Worm (Caenorhabditis elegans): ENCODE data around the gene fbxb-102.
A peak's percentile ranks its signal among the peaks of the same experiment; 100 is the strongest.

The fbxb-102 gene

DNA sequence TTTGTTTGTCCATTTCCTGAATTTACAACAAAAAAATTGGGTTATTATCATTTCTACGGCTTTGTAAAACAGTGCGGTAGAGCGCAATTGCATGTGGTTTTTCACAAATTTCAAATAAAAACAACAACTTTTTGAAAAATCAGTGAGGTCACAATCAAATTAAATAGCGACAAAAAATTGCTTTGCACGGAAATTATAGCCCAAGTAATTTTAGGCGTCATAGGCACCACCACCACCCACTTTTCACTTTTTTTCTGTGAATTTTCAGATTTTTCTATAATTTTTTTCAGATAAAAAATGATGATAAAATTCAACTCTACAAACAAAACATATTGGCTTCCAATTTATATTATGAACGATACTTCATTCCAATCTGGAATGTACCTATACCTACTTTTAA lies 25.4 kb upstream of the fbxb-102 start, which contains the start of gene sre-38:
Gene sre-38, plus strand, starts transcription at position 301 of the 400 bp plus-strand sequence.
- TF ChIP-seq lin-39 (tag; optimal IDR thresholded peaks at IDR 0.05): no peak
- TF ChIP-seq egl-27 (tag; optimal IDR thresholded peaks at IDR 0.05): no peak
- no peak for TF ChIP-seq elt-2 (tag; optimal IDR thresholded peaks at IDR 0.05)
- no peak for TF ChIP-seq R02D3.7 (tag; optimal IDR thresholded peaks at IDR 0.05)
- no peak for TF ChIP-seq mml-1 (tag; optimal IDR thresholded peaks at IDR 0.05)
- no peak for TF ChIP-seq ceh-9 (tag; optimal IDR thresholded peaks at IDR 0.05)
- TF ChIP-seq fkh-10 (GFP tag; optimal IDR thresholded peaks at IDR 0.05): no peak
- TF ChIP-seq ceh-28 (tag; optimal IDR thresholded peaks at IDR 0.05): no peak
- TF ChIP-seq nhr-77 (tag; optimal IDR thresholded peaks at IDR 0.05): no peak
- no peak for TF ChIP-seq jun-1 (tag; optimal IDR thresholded peaks at IDR 0.05)
- no peak for TF ChIP-seq pqm-1 (tag; optimal IDR thresholded peaks at IDR 0.05)
- no peak for TF ChIP-seq nhr-25 (tag; optimal IDR thresholded peaks at IDR 0.05)
- TF ChIP-seq nhr-28 (tag; optimal IDR thresholded peaks at IDR 0.05): no peak
- no peak for TF ChIP-seq nhr-76 (tag; optimal IDR thresholded peaks at IDR 0.05)
- TF ChIP-seq nhr-23 (tag; optimal IDR thresholded peaks at IDR 0.05): no peak
- TF ChIP-seq elt-3 (tag; optimal IDR thresholded peaks at IDR 0.05): no peak
- no peak for TF ChIP-seq nhr-43 (tag; optimal IDR thresholded peaks at IDR 0.05; ENCODE audit: poor library complexity, severe bottlenecking)

DNA sequence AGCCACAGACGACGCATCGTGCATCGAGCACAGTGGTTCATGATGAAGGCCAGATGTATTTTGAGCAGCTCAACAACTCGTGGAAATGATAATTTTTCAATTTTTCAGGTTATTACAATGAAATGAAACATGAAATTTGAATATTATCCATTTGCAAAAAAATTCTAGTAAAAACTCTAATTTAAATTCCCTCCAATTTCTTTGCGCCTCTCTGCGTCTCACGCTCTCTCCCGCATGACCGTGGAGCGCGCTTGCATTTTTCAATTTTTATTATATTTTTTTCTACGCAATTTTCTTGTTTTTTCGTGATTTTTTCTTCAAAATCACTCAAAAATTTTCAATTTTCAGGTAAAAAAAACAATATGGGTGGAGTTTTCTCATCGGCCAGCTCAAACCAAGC lies 23.3 kb upstream of the fbxb-102 start, which contains the start of gene tag-281:
Gene tag-281, plus strand, starts transcription at position 340 of the 400 bp plus-strand sequence.
- TF ChIP-seq sea-2 (GFP tag; optimal IDR thresholded peaks at IDR 0.05): no peak
- TF ChIP-seq pha-4 (tag; optimal IDR thresholded peaks at IDR 0.05): peak; percentile 87
- TF ChIP-seq hmg-11 (tag; optimal IDR thresholded peaks at IDR 0.05): peak; percentile 22
- peak; percentile 69 for TF ChIP-seq snpc-4 (tag; optimal IDR thresholded peaks at IDR 0.05)
- no peak for TF ChIP-seq nhr-43 (tag; optimal IDR thresholded peaks at IDR 0.05; ENCODE audit: poor library complexity, severe bottlenecking)
- TF ChIP-seq nhr-76 (tag; optimal IDR thresholded peaks at IDR 0.05): no peak
- peak; percentile 49 for TF ChIP-seq lin-39 (tag; optimal IDR thresholded peaks at IDR 0.05)
- no peak for TF ChIP-seq unc-39 (tag; optimal IDR thresholded peaks at IDR 0.05)
- TF ChIP-seq egl-5 (tag; optimal IDR thresholded peaks at IDR 0.05): peak; percentile 52
- TF ChIP-seq mml-1 (tag; optimal IDR thresholded peaks at IDR 0.05): no peak
- TF ChIP-seq ceh-82 (tag; optimal IDR thresholded peaks at IDR 0.05): peak; percentile 44
- TF ChIP-seq pqm-1 (tag; optimal IDR thresholded peaks at IDR 0.05): peak; percentile 53
- TF ChIP-seq ceh-16 (tag; optimal IDR thresholded peaks at IDR 0.05): no peak
- TF ChIP-seq R02D3.7 (tag; optimal IDR thresholded peaks at IDR 0.05): peak; percentile 72
- peak; percentile 33 for TF ChIP-seq fkh-10 (GFP tag; optimal IDR thresholded peaks at IDR 0.05)
- peak; percentile 52 for TF ChIP-seq jun-1 (tag; optimal IDR thresholded peaks at IDR 0.05)
- TF ChIP-seq lin-15B (tag; optimal IDR thresholded peaks at IDR 0.05): peak; percentile 92
- TF ChIP-seq nfya-1 (tag; optimal IDR thresholded peaks at IDR 0.05; ENCODE audit: insufficient read depth): peak; percentile 90
- TF ChIP-seq skn-1 (tag; optimal IDR thresholded peaks at IDR 0.05): peak; percentile 52
- TF ChIP-seq tbx-2 (tag; optimal IDR thresholded peaks at IDR 0.05): peak; percentile 6
- TF ChIP-seq nhr-25 (tag; optimal IDR thresholded peaks at IDR 0.05): no peak
- TF ChIP-seq zag-1 (tag; optimal IDR thresholded peaks at IDR 0.05): no peak
- TF ChIP-seq elt-1 (tag; optimal IDR thresholded peaks at IDR 0.05): no peak
- peak; percentile 52 for TF ChIP-seq ceh-28 (tag; optimal IDR thresholded peaks at IDR 0.05)
- TF ChIP-seq nhr-23 (tag; optimal IDR thresholded peaks at IDR 0.05): peak; percentile 91

DNA sequence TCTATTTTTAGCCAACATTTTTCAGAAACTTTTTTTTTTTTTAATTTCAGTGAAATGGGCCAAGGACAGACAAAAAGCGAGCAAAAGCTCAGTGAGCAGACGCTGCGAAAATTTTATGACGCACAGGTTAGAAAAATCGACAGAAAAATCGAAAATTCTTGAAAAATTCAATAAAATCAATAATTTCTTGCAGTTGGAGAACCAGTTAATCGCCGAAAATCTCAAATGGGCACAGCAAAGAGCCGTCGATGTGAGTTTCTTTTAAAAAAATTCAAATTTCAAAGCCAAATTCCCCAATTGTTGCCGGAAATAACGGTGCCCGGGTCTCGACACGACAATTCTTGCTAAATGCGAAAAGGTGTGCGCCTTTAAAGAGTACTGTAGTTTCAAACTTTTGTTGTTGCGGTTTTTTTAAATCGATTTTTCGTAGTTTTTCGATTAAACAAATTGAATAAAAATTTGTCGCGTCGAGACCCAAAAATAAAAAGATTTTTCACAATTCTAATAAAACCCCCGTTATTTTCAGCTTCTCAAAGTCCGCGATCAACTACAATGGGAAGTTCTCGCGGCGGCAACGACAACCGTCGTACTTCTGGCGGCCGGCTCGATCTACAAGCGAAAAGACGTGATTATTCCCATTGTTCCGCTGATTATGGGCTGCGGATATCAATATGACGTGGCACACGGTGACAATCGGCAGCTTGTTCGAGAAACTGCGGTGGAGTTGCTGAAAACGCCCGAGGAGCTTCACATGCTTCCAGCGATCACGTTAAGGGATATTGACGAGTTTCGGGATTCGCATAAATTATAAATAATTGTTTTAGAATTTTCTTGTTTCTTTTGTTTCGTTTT lies 21.9 kb upstream of the fbxb-102 start, which contains the start of gene tag-280:
Gene tag-280, plus strand, starts transcription at position 51 of the 852 bp plus-strand sequence.
- TF ChIP-seq eor-1 (tag; optimal IDR thresholded peaks at IDR 0.05): no peak
- no peak for TF ChIP-seq tbx-2 (tag; optimal IDR thresholded peaks at IDR 0.05)
- no peak for TF ChIP-seq elt-3 (tag; optimal IDR thresholded peaks at IDR 0.05)
- no peak for TF ChIP-seq snpc-4 (tag; optimal IDR thresholded peaks at IDR 0.05)
- TF ChIP-seq unc-39 (tag; optimal IDR thresholded peaks at IDR 0.05): no peak
- no peak for TF ChIP-seq ama-1 (optimal IDR thresholded peaks at IDR 0.05)
- TF ChIP-seq nhr-12 (tag; optimal IDR thresholded peaks at IDR 0.05): no peak
- TF ChIP-seq elt-1 (tag; optimal IDR thresholded peaks at IDR 0.05): no peak
- TF ChIP-seq sea-2 (GFP tag; optimal IDR thresholded peaks at IDR 0.05): no peak
- no peak for TF ChIP-seq lin-39 (tag; optimal IDR thresholded peaks at IDR 0.05)
- TF ChIP-seq unc-62 (GFP tag; optimal IDR thresholded peaks at IDR 0.05): no peak
- no peak for TF ChIP-seq R02D3.7 (tag; optimal IDR thresholded peaks at IDR 0.05)
- TF ChIP-seq nfya-1 (tag; optimal IDR thresholded peaks at IDR 0.05; ENCODE audit: insufficient read depth): no peak
- no peak for TF ChIP-seq nhr-28 (tag; optimal IDR thresholded peaks at IDR 0.05)
- no peak for TF ChIP-seq mml-1 (tag; optimal IDR thresholded peaks at IDR 0.05)
- no peak for TF ChIP-seq zag-1 (tag; optimal IDR thresholded peaks at IDR 0.05)
- TF ChIP-seq egl-27 (tag; optimal IDR thresholded peaks at IDR 0.05): no peak
- no peak for TF ChIP-seq skn-1 (tag; optimal IDR thresholded peaks at IDR 0.05)
- TF ChIP-seq pqm-1 (tag; optimal IDR thresholded peaks at IDR 0.05): no peak
